Fruit fly (Drosophila melanogaster): ENCODE measurements around the gene Smg6.

The Smg6 gene

DNA sequence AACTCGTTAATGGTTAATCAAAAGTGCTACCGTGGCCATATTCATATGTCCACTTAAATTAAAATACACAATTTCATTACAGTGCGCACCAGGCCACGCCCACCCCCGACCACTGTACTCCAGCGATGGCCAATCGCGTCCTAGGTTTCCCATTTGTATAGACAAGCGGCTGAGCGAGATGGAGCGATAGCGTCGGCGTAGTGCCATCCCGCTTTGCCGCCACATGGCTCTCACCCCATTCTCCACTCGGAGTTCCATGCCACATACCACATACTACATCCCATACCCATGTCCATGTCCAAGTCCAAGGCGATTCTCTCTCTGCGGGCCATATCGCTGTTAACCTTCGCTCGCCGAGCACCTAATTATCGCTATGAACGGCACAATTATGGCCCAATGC is 47.2 kb upstream of the Smg6 start (continued):
- TF ChIP-seq NK7.1 (GFP tag; optimal IDR thresholded peaks at IDR 0.05) (no peak), CG11560 (tag; IDR thresholded peaks at IDR 0.05) (no peak), Ada2b (GFP tag; IDR thresholded peaks at IDR 0.05) (no peak), CG10209 (GFP tag; optimal IDR thresholded peaks at IDR 0.05) (no peak), CG10147 (GFP tag; optimal IDR thresholded peaks at IDR 0.05) (no peak), onecut (GFP tag; IDR thresholded peaks at IDR 0.05) (no peak), az2 (GFP tag; optimal IDR thresholded peaks at IDR 0.05) (no peak), CG6765 (GFP tag; optimal IDR thresholded peaks at IDR 0.05) (no peak), stwl (tag; optimal IDR thresholded peaks at IDR 0.05) (no peak), shn (GFP tag; optimal IDR thresholded peaks at IDR 0.05) (no peak), CG4424 (GFP tag; optimal IDR thresholded peaks at IDR 0.05) (no peak), row (GFP tag; IDR thresholded peaks at IDR 0.05) (peak; percentile 20; the same call in 1 of the 3 replicates), abd-A (tag; optimal IDR thresholded peaks at IDR 0.05) (no peak), CG10543 (GFP tag; optimal IDR thresholded peaks at IDR 0.05) (no peak), lab (GFP tag; optimal IDR thresholded peaks at IDR 0.05) (no peak), CG9817 (tag; optimal IDR thresholded peaks at IDR 0.05) (no peak), CG16813 (GFP tag; IDR thresholded peaks at IDR 0.05; ENCODE audit: partially characterized antibody) (no peak), CG11247 (GFP tag; IDR thresholded peaks at IDR 0.05) (no peak), rib (GFP tag; IDR thresholded peaks at IDR 0.05) (no peak), CG2199 (GFP tag; IDR thresholded peaks at IDR 0.05) (peak; percentile 75; the same call in 1 of the 3 replicates), CG7271 (tag; optimal IDR thresholded peaks at IDR 0.05) (no peak), Eip74EF (GFP tag; optimal IDR thresholded peaks at IDR 0.05) (no peak), ase (GFP tag; IDR thresholded peaks at IDR 0.05) (no peak), CG42726 (GFP tag; IDR thresholded peaks at IDR 0.05; ENCODE audit: partially characterized antibody) (no peak), Lhr (GFP tag; optimal IDR thresholded peaks at IDR 0.05) (no peak), CG6791 (GFP tag; IDR thresholded peaks at IDR 0.05; ENCODE audit: partially characterized antibody) (no peak; the same call in 2 of the 3 replicates), bbx (GFP tag; IDR thresholded peaks at IDR 0.05; ENCODE audit: partially characterized antibody) (peak; percentile 41; the same call in 1 of the 2 replicates), CG7357 (GFP tag; IDR thresholded peaks at IDR 0.05) (no peak), Tbp (GFP tag; optimal IDR thresholded peaks at IDR 0.05) (no peak), Meics (GFP tag; optimal IDR thresholded peaks at IDR 0.05) (no peak), CG17359 (tag; optimal IDR thresholded peaks at IDR 0.05) (no peak), caup (GFP tag; optimal IDR thresholded peaks at IDR 0.05; ENCODE audit: severe bottlenecking) (no peak), CG12769 (tag; optimal IDR thresholded peaks at IDR 0.05) (no peak), trem (tag; optimal IDR thresholded peaks at IDR 0.05) (no peak), fru (optimal IDR thresholded peaks at IDR 0.05) (no peak), Nf-YC (tag; optimal IDR thresholded peaks at IDR 0.05) (peak; percentile 100), CG12299 (tag; optimal IDR thresholded peaks at IDR 0.05) (no peak), bab2 (GFP tag; optimal IDR thresholded peaks at IDR 0.05) (no peak), Dp (GFP tag; optimal IDR thresholded peaks at IDR 0.05) (no peak), tin (GFP tag; optimal IDR thresholded peaks at IDR 0.05) (no peak), ham (GFP tag; IDR thresholded peaks at IDR 0.05) (no peak), lbe (GFP tag; optimal IDR thresholded peaks at IDR 0.05) (no peak), sr (GFP tag; IDR thresholded peaks at IDR 0.05) (no peak), CG14965 (GFP tag; optimal IDR thresholded peaks at IDR 0.05; ENCODE audit: borderline replicate concordance) (no peak), Sry-δ (GFP tag; optimal IDR thresholded peaks at IDR 0.05) (no peak), CG15479 (GFP tag; optimal IDR thresholded peaks at IDR 0.05) (no peak), Scr (GFP tag; IDR thresholded peaks at IDR 0.05; ENCODE audit: partially characterized antibody) (no peak), wek (GFP tag; optimal IDR thresholded peaks at IDR 0.05) (peak; percentile 22), Bteb2 (GFP tag; optimal IDR thresholded peaks at IDR 0.05) (no peak), CG34224 (GFP tag; IDR thresholded peaks at IDR 0.05; ENCODE audit: partially characterized antibody) (peak; percentile 41; the same call in 1 of the 3 replicates)

All from whole organism, embryonic.